Fruit fly (Drosophila melanogaster) whole organism, pupa: Measurements from ENCODE around the gene CG1136.

Experiments
- CG15710 ChIP-seq: fragments of 200-800 bp; sonication (Bioruptor generic); optimal IDR thresholded peaks from 2 replicates; lab custom pipeline; 2018; ENCODE audit warnings: missing biosample characterization, mild to moderate bottlenecking, missing genetic modification characterization, moderate library complexity
- CG4496 ChIP-seq: fragments of 200-800 bp; sonication (Bioruptor generic); IDR thresholded peaks from 3 replicates; pipeline ENCODE4 v1.3.6; 2022; ENCODE audit warnings: missing biosample characterization, missing genetic modification characterization
- CG9948 ChIP-seq: fragments of 200-800 bp; sonication (Bioruptor generic); optimal IDR thresholded peaks from 2 replicates; lab custom pipeline; 2018; ENCODE audit warnings: missing biosample characterization, mild to moderate bottlenecking, missing genetic modification characterization, moderate library complexity
- Snoo ChIP-seq: fragments of 200-800 bp; sonication (Bioruptor generic); optimal IDR thresholded peaks from 3 replicates; lab custom pipeline; 2017; ENCODE audit warnings: missing biosample characterization, mild to moderate bottlenecking, missing genetic modification characterization, inconsistent platforms

dm6 chr3L:4035499-4035898 is 10.9 kb upstream of the CG1136 start, which contains the start of gene Gr64f:
- TF ChIP-seq CG4496 (GFP tag; lab: Robert Waterston, UW) (no peak), CG9948 (tag; lab: Kevin White, UChicago) (no peak), Snoo (tag; lab: Kevin White, UChicago) (no peak), CG15710 (tag; lab: Kevin White, UChicago) (no peak)
